Worm (Caenorhabditis elegans) whole organism, midembryonic: ENCODE measurements around the gene acr-5.

Experiments used
- T22C8.4 ChIP-seq: fragments of 200-800 bp; sonication (Bioruptor generic); IDR thresholded peaks from 2 replicates; pipeline ENCODE4 v1.3.6; 2022; ENCODE audit warnings: missing genetic modification characterization, missing compliant biosample characterization
- cog-1 ChIP-seq: sonication (generic microtip); optimal IDR thresholded peaks from 2 replicates; lab custom pipeline; 2016; ENCODE audit warnings: missing genetic modification characterization, missing compliant biosample characterization
- flt-1 ChIP-seq: fragments of 200-800 bp; sonication (Bioruptor generic); IDR thresholded peaks from 2 replicates; pipeline ENCODE4 v1.3.6; 2022; ENCODE audit warnings: missing genetic modification characterization, missing compliant biosample characterization
- klf-2 ChIP-seq: fragments of 200-800 bp; sonication (Bioruptor generic); conservative IDR thresholded peaks from 2 replicates; pipeline ENCODE4 v1.3.6; 2022; ENCODE audit warnings: missing genetic modification reagents, missing genetic modification characterization, missing compliant biosample characterization
- med-1 ChIP-seq: sonication (generic microtip); optimal IDR thresholded peaks from 2 replicates; lab custom pipeline; 2017; ENCODE audit warnings: missing genetic modification characterization, mild to moderate bottlenecking, missing compliant biosample characterization, antibody characterized with exemption, missing genetic modification reagents; ENCODE audit not compliant: insufficient read depth
- ref-1 ChIP-seq: fragments of 200-800 bp; sonication (Bioruptor generic); conservative IDR thresholded peaks from 2 replicates; pipeline ENCODE4 v1.3.6; 2022; ENCODE audit warnings: missing genetic modification reagents, missing genetic modification characterization, missing compliant biosample characterization
- tab-1 ChIP-seq: fragments of 200-800 bp; sonication (Bioruptor generic); IDR thresholded peaks from 2 replicates; pipeline ENCODE4 v1.3.6; 2022; ENCODE audit warnings: missing genetic modification characterization, missing compliant biosample characterization
- ztf-23 ChIP-seq: fragments of 200-800 bp; sonication (Bioruptor generic); IDR thresholded peaks from 2 replicates; pipeline ENCODE4 v1.3.6; 2022; ENCODE audit warnings: missing genetic modification reagents, missing genetic modification characterization, missing compliant biosample characterization
- ztf-29 ChIP-seq: fragments of 200-800 bp; sonication (Bioruptor generic); IDR thresholded peaks from 2 replicates; pipeline ENCODE4 v1.3.6; 2022; ENCODE audit warnings: missing genetic modification reagents, missing genetic modification characterization, missing compliant biosample characterization

The acr-5 gene

ce11 chrIII:6509301-6509700, 5.3 kb downstream of the acr-5 start:
- TF ChIP-seq ztf-29 (GFP tag; lab: Robert Waterston, UW) (no peak), cog-1 (tag; lab: Kevin White, UChicago) (no peak), tab-1 (GFP tag; lab: Robert Waterston, UW) (no peak), ref-1 (GFP tag; lab: Robert Waterston, UW) (no peak), T22C8.4 (GFP tag; lab: Robert Waterston, UW) (no peak), klf-2 (GFP tag; lab: Robert Waterston, UW) (no peak), med-1 (GFP tag; lab: Kevin White, UChicago) (no peak), ztf-23 (GFP tag; lab: Robert Waterston, UW) (no peak), flt-1 (GFP tag; lab: Robert Waterston, UW) (no peak)

- no peak for TF ChIP-seq ref-1 (GFP tag; lab: Robert Waterston, UW)
- no peak for TF ChIP-seq T22C8.4 (GFP tag; lab: Robert Waterston, UW)
- TF ChIP-seq tab-1 (GFP tag; lab: Robert Waterston, UW) = no peak
- no peak for TF ChIP-seq med-1 (GFP tag; lab: Kevin White, UChicago)
- TF ChIP-seq ztf-29 (GFP tag; lab: Robert Waterston, UW) = no peak
Measured at ce11 chrIII:6508327-6508726, 6.2 kb downstream of the acr-5 start.

- TF ChIP-seq klf-2 (GFP tag; lab: Robert Waterston, UW) (no peak), cog-1 (tag; lab: Kevin White, UChicago) (no peak), med-1 (GFP tag; lab: Kevin White, UChicago) (no peak), ref-1 (GFP tag; lab: Robert Waterston, UW) (no peak), tab-1 (GFP tag; lab: Robert Waterston, UW) (no peak), flt-1 (GFP tag; lab: Robert Waterston, UW) (no peak)
Measured at ce11 chrIII:6507832-6508231, 6.7 kb downstream of the acr-5 start, which contains the start of gene F23F12.12. F23F12.12 (plus strand) TSS chrIII:6508132.

ce11 chrIII:6500032-6500564, 14.5 kb downstream of the acr-5 start, which contains the start of gene F23F12.3:
F23F12.3 (plus strand) TSS chrIII:6500514.
- TF ChIP-seq klf-2 (GFP tag; lab: Robert Waterston, UW) = no peak
- no peak for TF ChIP-seq ztf-29 (GFP tag; lab: Robert Waterston, UW)

ce11 chrIII:6499102-6499501, 15.5 kb downstream of the acr-5 start:
- no peak for TF ChIP-seq ztf-29 (GFP tag; lab: Robert Waterston, UW)
- TF ChIP-seq cog-1 (tag; lab: Kevin White, UChicago) = no peak
- no peak for TF ChIP-seq ztf-23 (GFP tag; lab: Robert Waterston, UW)
- TF ChIP-seq klf-2 (GFP tag; lab: Robert Waterston, UW) = no peak
- no peak for TF ChIP-seq tab-1 (GFP tag; lab: Robert Waterston, UW)
- TF ChIP-seq med-1 (GFP tag; lab: Kevin White, UChicago) = no peak
- TF ChIP-seq flt-1 (GFP tag; lab: Robert Waterston, UW) = no peak
- no peak for TF ChIP-seq ref-1 (GFP tag; lab: Robert Waterston, UW)
- TF ChIP-seq T22C8.4 (GFP tag; lab: Robert Waterston, UW) = no peak

ce11 chrIII:6498176-6498575, 16.4 kb downstream of the acr-5 start, which contains the start of gene sdz-15:
sdz-15 (plus strand) TSS chrIII:6498476.
- no peak for TF ChIP-seq T22C8.4 (GFP tag; lab: Robert Waterston, UW)
- no peak for TF ChIP-seq cog-1 (tag; lab: Kevin White, UChicago)
- no peak for TF ChIP-seq flt-1 (GFP tag; lab: Robert Waterston, UW)
- TF ChIP-seq klf-2 (GFP tag; lab: Robert Waterston, UW) = no peak
- TF ChIP-seq ref-1 (GFP tag; lab: Robert Waterston, UW) = no peak
- TF ChIP-seq ztf-23 (GFP tag; lab: Robert Waterston, UW) = no peak
- TF ChIP-seq tab-1 (GFP tag; lab: Robert Waterston, UW) = no peak
- TF ChIP-seq med-1 (GFP tag; lab: Kevin White, UChicago) = no peak
- no peak for TF ChIP-seq ztf-29 (GFP tag; lab: Robert Waterston, UW)

ce11 chrIII:6495191-6495723, 19.3 kb downstream of the acr-5 start, which contains the start of gene F23F12.13:
F23F12.13 (plus strand) TSS chrIII:6495673.
- no peak for TF ChIP-seq klf-2 (GFP tag; lab: Robert Waterston, UW)
- TF ChIP-seq tab-1 (GFP tag; lab: Robert Waterston, UW) = no peak
- TF ChIP-seq flt-1 (GFP tag; lab: Robert Waterston, UW) = no peak
- no peak for TF ChIP-seq ztf-23 (GFP tag; lab: Robert Waterston, UW)
- no peak for TF ChIP-seq cog-1 (tag; lab: Kevin White, UChicago)
- TF ChIP-seq T22C8.4 (GFP tag; lab: Robert Waterston, UW) = no peak
- no peak for TF ChIP-seq ztf-29 (GFP tag; lab: Robert Waterston, UW)
- TF ChIP-seq ref-1 (GFP tag; lab: Robert Waterston, UW) = no peak
- no peak for TF ChIP-seq med-1 (GFP tag; lab: Kevin White, UChicago)

- no peak for TF ChIP-seq tab-1 (GFP tag; lab: Robert Waterston, UW)
- no peak for TF ChIP-seq med-1 (GFP tag; lab: Kevin White, UChicago)
- no peak for TF ChIP-seq ztf-23 (GFP tag; lab: Robert Waterston, UW)
- TF ChIP-seq ref-1 (GFP tag; lab: Robert Waterston, UW) = no peak
- no peak for TF ChIP-seq flt-1 (GFP tag; lab: Robert Waterston, UW)
- no peak for TF ChIP-seq cog-1 (tag; lab: Kevin White, UChicago)
- no peak for TF ChIP-seq ztf-29 (GFP tag; lab: Robert Waterston, UW)
- TF ChIP-seq klf-2 (GFP tag; lab: Robert Waterston, UW) = no peak
- no peak for TF ChIP-seq T22C8.4 (GFP tag; lab: Robert Waterston, UW)
Measured at ce11 chrIII:6492807-6493206, 21.8 kb downstream of the acr-5 start, which contains the start of gene srb-11. srb-11 (minus strand) TSS chrIII:6492907.

ce11 chrIII:6490989-6491388, 23.6 kb downstream of the acr-5 start:
- TF ChIP-seq ztf-23 (GFP tag; lab: Robert Waterston, UW) (no peak), flt-1 (GFP tag; lab: Robert Waterston, UW) (no peak), med-1 (GFP tag; lab: Kevin White, UChicago) (no peak), T22C8.4 (GFP tag; lab: Robert Waterston, UW) (no peak), ztf-29 (GFP tag; lab: Robert Waterston, UW) (no peak), klf-2 (GFP tag; lab: Robert Waterston, UW) (no peak), tab-1 (GFP tag; lab: Robert Waterston, UW) (no peak)
